Worm (Caenorhabditis elegans) whole organism, L2 larva: ENCODE results near the gene nkat-3.

ENCODE experiments used
- ceh-82 ChIP-seq: fragments of 150-350 bp; optimal IDR thresholded peaks from 2 replicates; lab custom pipeline; 2014; ENCODE audit warnings: missing biosample characterization, missing genetic modification characterization
- egl-27 ChIP-seq: sonication (generic microtip); optimal IDR thresholded peaks from 3 replicates; lab custom pipeline; 2017; ENCODE audit warnings: missing biosample characterization, missing genetic modification reagents, missing genetic modification characterization
- elt-3 ChIP-seq: sonication (generic microtip); optimal IDR thresholded peaks from 2 replicates; lab custom pipeline; 2017; ENCODE audit warnings: missing biosample characterization, missing genetic modification characterization
- lsy-2 ChIP-seq, 2 experiments: fragments of 150-350 bp in 1 of 2; sonication (generic microtip) in 1 of 2; optimal IDR thresholded peaks; 2 replicates each; lab custom pipeline; 2014 to 2017; ENCODE audit warnings: missing biosample characterization in 2 of 2, missing genetic modification characterization in 2 of 2
- mdl-1 ChIP-seq, 2 experiments: fragments of 150-350 bp in 1 of 2; sonication (generic microtip) in 1 of 2; optimal IDR thresholded peaks; 2 replicates each; lab custom pipeline; 2017; ENCODE audit warnings: missing biosample characterization in 2 of 2, missing genetic modification characterization in 2 of 2
- peb-1 ChIP-seq: fragments of 150-350 bp; optimal IDR thresholded peaks from 2 replicates; lab custom pipeline; 2014; ENCODE audit warnings: missing biosample characterization, missing genetic modification characterization
- skn-1 ChIP-seq: sonication (generic microtip); optimal IDR thresholded peaks from 2 replicates; lab custom pipeline; 2017; ENCODE audit warnings: missing biosample characterization, missing genetic modification characterization
- unc-39 ChIP-seq: fragments of 150-350 bp; optimal IDR thresholded peaks from 2 replicates; lab custom pipeline; 2014; ENCODE audit warnings: missing biosample characterization, missing genetic modification characterization
- ztf-11 ChIP-seq: sonication (generic microtip); optimal IDR thresholded peaks from 2 replicates; lab custom pipeline; 2017; ENCODE audit warnings: missing biosample characterization, missing genetic modification characterization

DNA sequence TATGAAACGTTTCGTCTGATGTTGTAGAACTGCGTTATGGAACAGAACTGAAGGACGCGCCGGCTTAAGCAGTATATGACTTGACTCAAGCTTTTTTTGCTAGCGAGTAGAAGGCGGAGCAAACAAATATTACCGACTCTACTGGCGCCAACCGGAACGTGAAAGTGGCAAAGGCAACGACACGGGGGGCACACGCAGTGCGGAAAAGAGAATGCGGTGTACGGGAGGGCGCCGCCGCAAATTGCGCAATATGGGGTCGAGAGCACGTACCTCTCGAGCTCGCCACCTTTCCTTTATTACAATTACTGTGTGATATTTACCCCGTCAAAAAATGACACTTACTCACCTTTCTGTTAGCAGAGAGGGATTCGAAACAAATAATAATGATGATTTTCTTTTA lies 26.3 kb upstream of the nkat-3 start, which contains the start of gene pqn-36:
- TF ChIP-seq egl-27 (tag; lab: Kevin White, UChicago) (no peak), mdl-1 (tag; optimal IDR thresholded peaks at IDR 0.05; lab: Kevin White, UChicago) (no peak), peb-1 (tag; lab: Kevin White, UChicago) (no peak), ceh-82 (tag; lab: Kevin White, UChicago) (no peak), lsy-2 (tag; optimal IDR thresholded peaks at IDR 0.05; lab: Kevin White, UChicago) (no peak), skn-1 (tag; lab: Kevin White, UChicago) (no peak), elt-3 (tag; lab: Kevin White, UChicago) (no peak), ztf-11 (tag; lab: Kevin White, UChicago) (no peak), unc-39 (tag; lab: Kevin White, UChicago) (no peak)
